Worm (Caenorhabditis elegans) whole organism, L3 larva: ENCODE data around the gene C10B5.3.

Source experiments
- R02D3.7 ChIP-seq: fragments of 150-350 bp; optimal IDR thresholded peaks from 2 replicates; lab custom pipeline; 2014; ENCODE audit warnings: missing biosample characterization, missing genetic modification characterization
- ZK546.5 ChIP-seq: sonication (generic microtip); optimal IDR thresholded peaks from 2 replicates; lab custom pipeline; 2017; ENCODE audit warnings: missing biosample characterization, missing genetic modification characterization
- aly-2 ChIP-seq: fragments of 150-350 bp; optimal IDR thresholded peaks from 2 replicates; lab custom pipeline; 2014; ENCODE audit warnings: missing biosample characterization, missing genetic modification characterization
- ama-1 ChIP-seq: fragments of 150-350 bp; optimal IDR thresholded peaks from 2 replicates; lab custom pipeline; 2018
- ceh-16 ChIP-seq: sonication (generic microtip); optimal IDR thresholded peaks from 2 replicates; lab custom pipeline; 2017; ENCODE audit warnings: missing biosample characterization, missing genetic modification characterization
- ceh-82 ChIP-seq: fragments of 150-350 bp; optimal IDR thresholded peaks from 2 replicates; lab custom pipeline; 2014; ENCODE audit warnings: missing biosample characterization, missing genetic modification characterization
- ceh-9 ChIP-seq: sonication (generic microtip); optimal IDR thresholded peaks from 2 replicates; lab custom pipeline; 2018; ENCODE audit warnings: missing biosample characterization, missing genetic modification characterization
- daf-12 ChIP-seq: fragments of 150-350 bp; optimal IDR thresholded peaks from 2 replicates; lab custom pipeline; 2014; ENCODE audit warnings: missing biosample characterization, missing genetic modification reagents, missing genetic modification characterization
- egl-27 ChIP-seq: sonication (generic microtip); optimal IDR thresholded peaks from 4 replicates; lab custom pipeline; 2017; ENCODE audit warnings: missing biosample characterization, missing genetic modification reagents, missing genetic modification characterization
- egl-5 ChIP-seq: fragments of 150-350 bp; optimal IDR thresholded peaks from 2 replicates; lab custom pipeline; 2017; ENCODE audit warnings: missing biosample characterization, missing genetic modification reagents, missing genetic modification characterization, inconsistent platforms
- elt-1 ChIP-seq: fragments of 150-350 bp; optimal IDR thresholded peaks from 2 replicates; lab custom pipeline; 2014; ENCODE audit warnings: missing biosample characterization, missing genetic modification characterization
- elt-2 ChIP-seq: sonication (generic microtip); optimal IDR thresholded peaks from 2 replicates; lab custom pipeline; 2016; ENCODE audit warnings: missing genetic modification reagents, mild to moderate bottlenecking, missing genetic modification characterization, missing compliant biosample characterization
- fos-1 ChIP-seq: fragments of 150-350 bp; optimal IDR thresholded peaks from 2 replicates; lab custom pipeline; 2014; ENCODE audit warnings: missing biosample characterization, missing genetic modification characterization
- hmg-11 ChIP-seq: sonication (generic microtip); optimal IDR thresholded peaks from 2 replicates; lab custom pipeline; 2016; ENCODE audit warnings: missing genetic modification characterization, missing compliant biosample characterization
- jun-1 ChIP-seq: fragments of 150-350 bp; optimal IDR thresholded peaks from 2 replicates; lab custom pipeline; 2014; ENCODE audit warnings: missing biosample characterization, missing genetic modification reagents, missing genetic modification characterization
- lin-15B ChIP-seq: fragments of 150-350 bp; optimal IDR thresholded peaks from 2 replicates; lab custom pipeline; 2014; ENCODE audit warnings: missing biosample characterization, missing genetic modification characterization
- lin-39 ChIP-seq: fragments of 150-350 bp; optimal IDR thresholded peaks from 2 replicates; lab custom pipeline; 2018; ENCODE audit warnings: missing biosample characterization, missing genetic modification reagents, missing genetic modification characterization
- mdl-1 ChIP-seq: fragments of 150-350 bp; optimal IDR thresholded peaks from 2 replicates; lab custom pipeline; 2014; ENCODE audit warnings: missing biosample characterization, missing genetic modification characterization
- mml-1 ChIP-seq: fragments of 150-350 bp; sonication (generic microtip); optimal IDR thresholded peaks from 3 replicates; lab custom pipeline; 2014; ENCODE audit warnings: missing biosample characterization, missing genetic modification characterization
- nfya-1 ChIP-seq: sonication (generic microtip); optimal IDR thresholded peaks from 2 replicates; lab custom pipeline; 2017; ENCODE audit warnings: missing genetic modification characterization, mild to moderate bottlenecking, missing compliant biosample characterization, antibody characterized with exemption, moderate library complexity; ENCODE audit not compliant: insufficient read depth
- nhr-12 ChIP-seq: fragments of 150-350 bp; optimal IDR thresholded peaks from 2 replicates; lab custom pipeline; 2014; ENCODE audit warnings: missing biosample characterization, missing genetic modification characterization
- nhr-23 ChIP-seq: fragments of 150-350 bp; optimal IDR thresholded peaks from 2 replicates; lab custom pipeline; 2014; ENCODE audit warnings: missing biosample characterization, missing genetic modification reagents, missing genetic modification characterization
- nhr-237 ChIP-seq: fragments of 150-350 bp; optimal IDR thresholded peaks from 2 replicates; lab custom pipeline; 2014; ENCODE audit warnings: missing biosample characterization, missing genetic modification characterization
- nhr-25 ChIP-seq: sonication (generic microtip); optimal IDR thresholded peaks from 2 replicates; lab custom pipeline; 2017; ENCODE audit warnings: missing biosample characterization, missing genetic modification characterization
- nhr-28 ChIP-seq: fragments of 150-350 bp; optimal IDR thresholded peaks from 2 replicates; lab custom pipeline; 2014; ENCODE audit warnings: missing biosample characterization, missing genetic modification characterization
- nhr-43 ChIP-seq: sonication (generic microtip); optimal IDR thresholded peaks from 2 replicates; lab custom pipeline; 2016; ENCODE audit warnings: mild to moderate bottlenecking, missing genetic modification characterization, missing compliant biosample characterization; ENCODE audit not compliant: poor library complexity, severe bottlenecking
- nhr-67 ChIP-seq: fragments of 150-350 bp; optimal IDR thresholded peaks from 2 replicates; lab custom pipeline; 2014; ENCODE audit warnings: missing biosample characterization, missing genetic modification characterization
- nhr-76 ChIP-seq: fragments of 150-350 bp; sonication (generic microtip); optimal IDR thresholded peaks from 5 replicates; lab custom pipeline; 2014; ENCODE audit warnings: missing biosample characterization, missing genetic modification characterization
- pqm-1 ChIP-seq: fragments of 150-350 bp; optimal IDR thresholded peaks from 2 replicates; lab custom pipeline; 2017; ENCODE audit warnings: missing biosample characterization, missing genetic modification characterization, inconsistent platforms
- sea-2 ChIP-seq: fragments of 150-350 bp; sonication (generic microtip); optimal IDR thresholded peaks from 4 replicates; lab custom pipeline; 2014; ENCODE audit warnings: missing biosample characterization, missing genetic modification reagents, missing genetic modification characterization
- skn-1 ChIP-seq: fragments of 150-350 bp; optimal IDR thresholded peaks from 2 replicates; lab custom pipeline; 2014; ENCODE audit warnings: missing biosample characterization, missing genetic modification characterization
- snpc-4 ChIP-seq: fragments of 150-350 bp; optimal IDR thresholded peaks from 2 replicates; lab custom pipeline; 2014; ENCODE audit warnings: missing biosample characterization, missing genetic modification characterization
- unc-62 ChIP-seq: fragments of 150-350 bp; sonication (generic microtip); optimal IDR thresholded peaks from 4 replicates; lab custom pipeline; 2014; ENCODE audit warnings: missing biosample characterization, missing genetic modification reagents, missing genetic modification characterization
- ztf-11 ChIP-seq: fragments of 150-350 bp; optimal IDR thresholded peaks from 2 replicates; lab custom pipeline; 2014; ENCODE audit warnings: missing biosample characterization, missing genetic modification characterization
- ztf-4 ChIP-seq: fragments of 150-350 bp; optimal IDR thresholded peaks from 2 replicates; lab custom pipeline; 2014; ENCODE audit warnings: missing biosample characterization, missing genetic modification characterization

C10B5.3 gene

ce11 chrV:8569841-8570361, 18.1 kb downstream of the C10B5.3 start, which contains the start of the genes F25G6.9 and symk-1 (continued):
- TF ChIP-seq nhr-23 (tag; lab: Kevin White, UChicago) (peak; percentile 34), ztf-4 (tag; lab: Kevin White, UChicago) (no peak), lin-39 (tag; lab: Kevin White, UChicago) (no peak)

- TF ChIP-seq ceh-9 (no peak), nhr-12 (no peak), mdl-1 (tag; lab: Kevin White, UChicago) (no peak), snpc-4 (tag; lab: Kevin White, UChicago) (no peak), pqm-1 (tag; lab: Kevin White, UChicago) (no peak), ceh-16 (tag; lab: Kevin White, UChicago) (no peak), elt-1 (tag; lab: Kevin White, UChicago) (no peak), lin-39 (tag; lab: Kevin White, UChicago) (no peak), nhr-25 (no peak), elt-2 (tag; lab: Kevin White, UChicago) (no peak), ztf-4 (tag; lab: Kevin White, UChicago) (no peak), nhr-76 (tag; lab: Kevin White, UChicago) (no peak), ztf-11 (tag; lab: Kevin White, UChicago) (no peak), hmg-11 (tag; lab: Kevin White, UChicago) (no peak), nhr-237 (tag; lab: Kevin White, UChicago) (no peak)
Observed at ce11 chrV:8569172-8569571, 18.8 kb downstream of the C10B5.3 start.

- TF ChIP-seq lin-15B (no peak), mdl-1 (tag; lab: Kevin White, UChicago) (no peak), nhr-28 (tag; lab: Kevin White, UChicago) (no peak), nhr-23 (tag; lab: Kevin White, UChicago) (no peak), nhr-67 (no peak), lin-39 (tag; lab: Kevin White, UChicago) (no peak), mml-1 (tag; lab: Kevin White, UChicago) (no peak), fos-1 (tag; lab: Kevin White, UChicago) (no peak), nhr-237 (tag; lab: Kevin White, UChicago) (no peak)
Observed at ce11 chrV:8565075-8565474, 22.9 kb downstream of the C10B5.3 start, which contains the start of gene F25G6.8. Gene F25G6.8 (minus strand): TSS chrV:8565175.

ce11 chrV:8560916-8561315, 27.1 kb downstream of the C10B5.3 start, which contains the start of gene acr-16:
Gene acr-16 (plus strand): TSS chrV:8561216.
- no peak for TF ChIP-seq skn-1 (tag; lab: Kevin White, UChicago)
- no peak for TF ChIP-seq ZK546.5 (tag; lab: Kevin White, UChicago)
- no peak for TF ChIP-seq nhr-12
- TF ChIP-seq nhr-43 (tag; lab: Kevin White, UChicago): no peak
- no peak for TF ChIP-seq ama-1 (lab: Kevin White, UChicago)
- TF ChIP-seq ceh-82 (tag; lab: Kevin White, UChicago): no peak
- no peak for TF ChIP-seq R02D3.7 (tag; lab: Kevin White, UChicago)
- TF ChIP-seq elt-1 (tag; lab: Kevin White, UChicago): no peak
- TF ChIP-seq egl-27 (tag; lab: Kevin White, UChicago): no peak
- TF ChIP-seq, all 47 proteins: peak for 0

- TF ChIP-seq pqm-1 (tag; lab: Kevin White, UChicago) (no peak), ceh-16 (tag; lab: Kevin White, UChicago) (no peak), lin-39 (tag; lab: Kevin White, UChicago) (no peak), hmg-11 (tag; lab: Kevin White, UChicago) (no peak), ceh-9 (no peak), aly-2 (tag; lab: Kevin White, UChicago) (no peak), ama-1 (lab: Kevin White, UChicago) (no peak), nfya-1 (no peak), egl-27 (tag; lab: Kevin White, UChicago) (no peak), egl-5 (tag; lab: Kevin White, UChicago) (no peak), snpc-4 (tag; lab: Kevin White, UChicago) (no peak), daf-12 (tag; lab: Kevin White, UChicago) (no peak), nhr-28 (tag; lab: Kevin White, UChicago) (no peak), elt-2 (tag; lab: Kevin White, UChicago) (no peak), unc-62 (no peak), jun-1 (tag; lab: Kevin White, UChicago) (no peak), nhr-76 (tag; lab: Kevin White, UChicago) (no peak), sea-2 (GFP tag; lab: Kevin White, UChicago) (no peak), nhr-237 (tag; lab: Kevin White, UChicago) (no peak)
Observed at ce11 chrV:8555955-8556354, 32.0 kb downstream of the C10B5.3 start.
